Worm (Caenorhabditis elegans) whole organism, young adult: ENCODE data around the gene calf-1.

Experiments
- T07F8.4 ChIP-seq: sonication (generic microtip); optimal IDR thresholded peaks from 2 replicates; lab custom pipeline; 2016; ENCODE audit warnings: mild to moderate bottlenecking, missing genetic modification characterization, moderate library complexity, missing compliant biosample characterization
- die-1 ChIP-seq: sonication (generic microtip); optimal IDR thresholded peaks from 2 replicates; lab custom pipeline; 2016; ENCODE audit warnings: missing genotype, mild to moderate bottlenecking, missing genetic modification characterization, missing compliant biosample characterization
- dpff-1 ChIP-seq: sonication (generic microtip); optimal IDR thresholded peaks from 2 replicates; lab custom pipeline; 2017; ENCODE audit warnings: mild to moderate bottlenecking, missing genetic modification characterization, missing compliant biosample characterization
- egrh-3 ChIP-seq: fragments of 200-800 bp; sonication (Bioruptor generic); IDR thresholded peaks from 2 replicates; pipeline ENCODE4 v1.3.6; 2022; ENCODE audit warnings: missing genetic modification reagents, missing genetic modification characterization, missing compliant biosample characterization
- madf-6 ChIP-seq: fragments of 200-800 bp; sonication (Bioruptor generic); IDR thresholded peaks from 2 replicates; pipeline ENCODE4 v1.3.6; 2022; ENCODE audit warnings: missing genetic modification reagents, missing genetic modification characterization, missing compliant biosample characterization
- nfya-1 ChIP-seq: sonication (generic microtip); optimal IDR thresholded peaks from 2 replicates; lab custom pipeline; 2017; ENCODE audit warnings: antibody characterized with exemption, missing compliant biosample characterization, missing genetic modification characterization, borderline replicate concordance; ENCODE audit not compliant: insufficient read depth
- pha-4 ChIP-seq: fragments of 150-350 bp; sonication (generic microtip); optimal IDR thresholded peaks from 2 replicates; lab custom pipeline; 2014; ENCODE audit warnings: missing biosample characterization, missing genetic modification reagents, missing genetic modification characterization

- peak; percentile 67 for TF ChIP-seq madf-6 (GFP tag; lab: Robert Waterston, UW)
- TF ChIP-seq die-1 (tag; lab: Kevin White, UChicago): no peak
- peak; percentile 40 for TF ChIP-seq dpff-1 (tag; lab: Kevin White, UChicago)
- no peak for TF ChIP-seq T07F8.4 (tag; lab: Kevin White, UChicago)
- TF ChIP-seq nfya-1 (tag; lab: Kevin White, UChicago): no peak
- no peak for TF ChIP-seq egrh-3 (GFP tag; lab: Robert Waterston, UW)
- TF ChIP-seq pha-4 (tag; lab: Kevin White, UChicago): no peak
Observed at ce11 chrV:20497537-20497936, 18.6 kb upstream of the calf-1 start.
